Worm (Caenorhabditis elegans) whole organism, L4 larva: Measurements from ENCODE around the gene F37C4.6.
"Not testable (repeated sequence)": the region's sequence is repeated elsewhere in the genome, so short reads cannot be mapped to it uniquely, and the experiment has no call there.

Experiments used
- F49E8.2 ChIP-seq: sonication (generic microtip); optimal IDR thresholded peaks from 2 replicates; lab custom pipeline; 2016; ENCODE audit warnings: missing compliant biosample characterization, mild to moderate bottlenecking, missing genetic modification characterization, borderline replicate concordance
- ama-1 ChIP-seq: fragments of 150-350 bp; optimal IDR thresholded peaks from 2 replicates; lab custom pipeline; 2014; ENCODE audit warnings: inconsistent platforms, mixed read lengths
- ceh-20 ChIP-seq: fragments of 200-800 bp; sonication (Bioruptor generic); IDR thresholded peaks from 2 replicates; pipeline ENCODE4 v1.3.6; 2022; ENCODE audit warnings: missing genetic modification reagents, missing genetic modification characterization, missing compliant biosample characterization
- dpl-1 ChIP-seq: fragments of 150-350 bp; optimal IDR thresholded peaks from 2 replicates; lab custom pipeline; 2014; ENCODE audit warnings: missing biosample characterization, missing genetic modification reagents, missing genetic modification characterization
- fkh-10 ChIP-seq: fragments of 150-350 bp; optimal IDR thresholded peaks from 2 replicates; lab custom pipeline; 2014; ENCODE audit warnings: missing biosample characterization, missing genetic modification reagents, missing genetic modification characterization
- hlh-30 ChIP-seq: sonication (generic microtip); optimal IDR thresholded peaks from 2 replicates; lab custom pipeline; 2017; ENCODE audit warnings: antibody characterized with exemption, mild to moderate bottlenecking, missing genetic modification characterization, missing compliant biosample characterization; ENCODE audit not compliant: insufficient read depth
- lin-29 ChIP-seq: fragments of 200-800 bp; sonication (Bioruptor generic); IDR thresholded peaks from 2 replicates; pipeline ENCODE4 v1.3.6; 2022; ENCODE audit warnings: missing genetic modification reagents, missing genetic modification characterization, missing compliant biosample characterization
- mep-1 ChIP-seq: fragments of 150-350 bp; sonication (generic microtip); optimal IDR thresholded peaks from 3 replicates; lab custom pipeline; 2014; ENCODE audit warnings: missing biosample characterization, missing genetic modification characterization
- nhr-11 ChIP-seq: fragments of 150-350 bp; optimal IDR thresholded peaks from 2 replicates; lab custom pipeline; 2014; ENCODE audit warnings: missing biosample characterization, missing genetic modification characterization
- pqm-1 ChIP-seq: sonication (generic microtip); optimal IDR thresholded peaks from 2 replicates; lab custom pipeline; 2017; ENCODE audit warnings: missing biosample characterization, missing genetic modification characterization
- snpc-4 ChIP-seq: fragments of 150-350 bp; optimal IDR thresholded peaks from 2 replicates; lab custom pipeline; 2014; ENCODE audit warnings: missing biosample characterization, missing genetic modification characterization
- zag-1 ChIP-seq: fragments of 150-350 bp; optimal IDR thresholded peaks from 2 replicates; lab custom pipeline; 2014; ENCODE audit warnings: missing biosample characterization, missing genetic modification characterization
- zfp-3 ChIP-seq: fragments of 200-800 bp; sonication (Bioruptor generic); conservative IDR thresholded peaks from 2 replicates; pipeline ENCODE4 v1.3.6; 2022; ENCODE audit warnings: missing genetic modification reagents, missing genetic modification characterization, missing compliant biosample characterization

- TF ChIP-seq hlh-30 (tag; lab: Kevin White, UChicago); mep-1 (tag; lab: Kevin White, UChicago); ceh-20 (GFP tag; lab: Robert Waterston, UW); zag-1 (tag; lab: Kevin White, UChicago); pqm-1 (tag; lab: Kevin White, UChicago); F49E8.2 (tag; lab: Kevin White, UChicago); snpc-4 (tag; lab: Kevin White, UChicago); zfp-3; dpl-1 (GFP tag; lab: Kevin White, UChicago); fkh-10 (GFP tag; lab: Kevin White, UChicago); ama-1 (lab: Kevin White, UChicago); lin-29; nhr-11 (tag; lab: Kevin White, UChicago): not testable (repeated sequence)
Measured at ce11 chrIV:3911848-3912247, 33.7 kb upstream of the F37C4.6 start, which contains the start of gene F56D6.18.
